Worm (Caenorhabditis elegans): Measurements from ENCODE around the gene F47F2.3.

DNA sequence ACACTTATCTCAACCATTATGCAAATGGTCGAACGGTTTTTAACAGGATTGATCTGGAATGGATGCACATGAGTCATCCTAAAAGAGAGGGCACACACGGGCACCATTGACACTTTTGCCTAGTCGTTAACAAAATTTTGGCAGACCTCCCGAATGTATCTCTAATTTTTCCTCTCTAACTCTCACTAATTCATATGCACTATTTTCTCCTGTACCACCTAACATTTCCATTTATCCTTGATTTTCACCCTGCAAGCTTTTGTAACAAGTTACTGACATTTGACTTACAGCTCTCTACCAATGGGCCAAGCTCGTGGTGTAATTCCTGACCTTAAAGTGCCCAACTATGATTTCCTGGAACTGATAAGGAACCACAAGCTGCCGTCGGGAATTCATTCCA, 21.5 kb upstream of the F47F2.3 start, which contains the start of gene T22B2.3:
- TF ChIP-seq unc-39 (tag; optimal IDR thresholded peaks at IDR 0.05) (no peak), nhr-11 (tag; optimal IDR thresholded peaks at IDR 0.05) (no peak), fos-1 (tag; optimal IDR thresholded peaks at IDR 0.05) (no peak)

Data from whole organism, L4 larva.